Worm (Caenorhabditis elegans) whole organism, young adult: ENCODE measurements around the gene F11E6.9.
"Not testable (repeated sequence)": the region's sequence is repeated elsewhere in the genome, so short reads cannot be mapped to it uniquely, and the experiment has no call there.

Experiments used
- B0261.1 ChIP-seq: sonication (generic microtip); optimal IDR thresholded peaks from 2 replicates; lab custom pipeline; 2016; ENCODE audit warnings: mild to moderate bottlenecking, missing genetic modification characterization, moderate library complexity, missing compliant biosample characterization
- B0336.3 ChIP-seq: fragments of 200-800 bp; sonication (Bioruptor generic); IDR thresholded peaks from 2 replicates; pipeline ENCODE4 v1.3.6; 2022; ENCODE audit warnings: missing genetic modification characterization, missing compliant biosample characterization
- F22D6.2 ChIP-seq: sonication (generic microtip); optimal IDR thresholded peaks from 2 replicates; lab custom pipeline; 2016; ENCODE audit warnings: mild to moderate bottlenecking, missing genetic modification characterization, missing compliant biosample characterization
- F37B4.10 ChIP-seq: fragments of 200-800 bp; sonication (Bioruptor generic); IDR thresholded peaks from 2 replicates; pipeline ENCODE4 v1.3.6; 2022; ENCODE audit warnings: missing genetic modification characterization, missing compliant biosample characterization
- Y56A3A.18 ChIP-seq: fragments of 200-800 bp; sonication (Bioruptor generic); IDR thresholded peaks from 2 replicates; pipeline ENCODE4 v1.3.6; 2022; ENCODE audit warnings: missing genetic modification reagents, missing genetic modification characterization, missing compliant biosample characterization
- aptf-3 ChIP-seq: fragments of 200-800 bp; sonication (Bioruptor generic); IDR thresholded peaks from 2 replicates; pipeline ENCODE4 v1.3.6; 2022; ENCODE audit warnings: missing genetic modification characterization, missing compliant biosample characterization
- chd-7 ChIP-seq: sonication (generic microtip); optimal IDR thresholded peaks from 2 replicates; lab custom pipeline; 2016; ENCODE audit warnings: mild to moderate bottlenecking, missing genetic modification characterization, moderate library complexity, missing compliant biosample characterization
- die-1 ChIP-seq: sonication (generic microtip); optimal IDR thresholded peaks from 2 replicates; lab custom pipeline; 2016; ENCODE audit warnings: missing genotype, mild to moderate bottlenecking, missing genetic modification characterization, missing compliant biosample characterization
- hlh-12 ChIP-seq: sonication (generic microtip); optimal IDR thresholded peaks from 2 replicates; lab custom pipeline; 2016; ENCODE audit warnings: missing genetic modification characterization, missing compliant biosample characterization
- let-607 ChIP-seq, 2 experiments: fragments of 200-800 bp in 1 of 2; sonication (Bioruptor generic) in 1 of 2; sonication (generic microtip) in 1 of 2; optimal IDR thresholded peaks; 2 replicates each; lab custom pipeline; 2016 to 2018; ENCODE audit warnings: mild to moderate bottlenecking in 2 of 2, missing compliant biosample characterization in 2 of 2, missing genetic modification characterization in 2 of 2, moderate library complexity in 2 of 2, missing genotype in 1 of 2
- nfya-1 ChIP-seq: sonication (generic microtip); optimal IDR thresholded peaks from 2 replicates; lab custom pipeline; 2017; ENCODE audit warnings: antibody characterized with exemption, missing compliant biosample characterization, missing genetic modification characterization, borderline replicate concordance; ENCODE audit not compliant: insufficient read depth
- nhr-90 ChIP-seq: sonication (generic microtip); optimal IDR thresholded peaks from 2 replicates; lab custom pipeline; 2016; ENCODE audit warnings: missing genotype, mild to moderate bottlenecking, missing genetic modification characterization, missing compliant biosample characterization
- snpc-3.4 ChIP-seq: sonication (generic microtip); optimal IDR thresholded peaks from 2 replicates; lab custom pipeline; 2017; ENCODE audit warnings: missing genetic modification characterization, mild to moderate bottlenecking, missing compliant biosample characterization, antibody characterized with exemption, moderate library complexity, missing genotype, missing genetic modification reagents
- sptf-2 ChIP-seq: fragments of 200-800 bp; sonication (Bioruptor generic); optimal IDR thresholded peaks from 2 replicates; lab custom pipeline; 2018; ENCODE audit warnings: mild to moderate bottlenecking, missing genetic modification characterization, missing compliant biosample characterization

DNA sequence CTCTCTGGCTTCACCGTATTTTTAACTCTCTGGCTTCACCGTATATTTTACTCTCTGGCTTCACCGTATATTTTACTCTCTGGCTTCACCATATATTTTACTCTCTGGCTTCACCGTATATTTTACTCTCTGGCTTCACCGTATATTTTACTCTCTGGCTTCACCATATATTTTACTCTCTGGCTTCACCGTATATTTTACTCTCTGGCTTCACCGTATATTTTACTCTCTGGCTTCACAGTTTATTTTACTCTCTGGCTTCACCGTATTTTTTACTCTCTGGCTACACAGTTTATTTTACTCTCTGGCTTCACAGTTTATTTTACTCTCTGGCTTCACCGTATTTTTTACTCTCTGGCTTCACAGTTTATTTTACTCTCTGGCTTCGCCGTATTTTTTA is 17.6 kb upstream of the F11E6.9 start:
- TF ChIP-seq B0336.3; nhr-90 (tag; lab: Kevin White, UChicago); die-1; F22D6.2 (tag; lab: Kevin White, UChicago); F37B4.10 (GFP tag; lab: Robert Waterston, UW); hlh-12; nfya-1 (tag; lab: Kevin White, UChicago); aptf-3; sptf-2 (GFP tag; lab: Kevin White, UChicago); chd-7; B0261.1 (tag; lab: Kevin White, UChicago); Y56A3A.18; snpc-3.4 (tag; lab: Kevin White, UChicago); let-607 (tag; optimal IDR thresholded peaks at IDR 0.05; lab: Kevin White, UChicago): not testable (repeated sequence)
